Fruit fly (Drosophila melanogaster) whole organism, wandering third instar larva: ENCODE results near the gene mus304.

Experiments used
- Abd-B ChIP-seq: fragments of >200 bp; optimal IDR thresholded peaks from 2 replicates; lab custom pipeline; 2017; ENCODE audit warnings: missing biosample characterization, missing genetic modification characterization
- CG9705 ChIP-seq: fragments of 200-800 bp; sonication (Bioruptor generic); optimal IDR thresholded peaks from 2 replicates; lab custom pipeline; 2018; ENCODE audit warnings: missing biosample characterization, mild to moderate bottlenecking, missing genetic modification characterization
- CrebA ChIP-seq: fragments of 200-800 bp; sonication (Bioruptor generic); optimal IDR thresholded peaks from 2 replicates; lab custom pipeline; 2016; ENCODE audit warnings: missing biosample characterization, mild to moderate bottlenecking, missing genetic modification characterization, borderline replicate concordance
- Dfd ChIP-seq: fragments of >200 bp; optimal IDR thresholded peaks from 2 replicates; lab custom pipeline; 2017; ENCODE audit warnings: missing biosample characterization, missing genetic modification characterization
- OdsH ChIP-seq: fragments of 200-800 bp; sonication (Bioruptor generic); optimal IDR thresholded peaks from 2 replicates; lab custom pipeline; 2016; ENCODE audit warnings: missing biosample characterization, mild to moderate bottlenecking, missing genetic modification characterization
- Vsx2 ChIP-seq: fragments of 200-300, 225-300 bp; sonication (Bioruptor generic); optimal IDR thresholded peaks from 2 replicates; lab custom pipeline; 2018; ENCODE audit warnings: missing biosample characterization, missing genetic modification characterization; ENCODE audit not compliant: partially characterized antibody
- brk ChIP-seq: fragments of 200-800 bp; sonication (Bioruptor generic); optimal IDR thresholded peaks from 2 replicates; lab custom pipeline; 2016; ENCODE audit warnings: missing biosample characterization, mild to moderate bottlenecking, missing genetic modification characterization
- dl ChIP-seq, 2 experiments: fragments of 175-275, 200-275 bp in 1 of 2; fragments of 200-275 bp in 1 of 2; sonication (Bioruptor generic); optimal IDR thresholded peaks; lab custom pipeline; 2018; ENCODE audit warnings: mild to moderate bottlenecking in 2 of 2, missing biosample characterization in 2 of 2, missing genetic modification characterization in 2 of 2, moderate library complexity in 2 of 2; ENCODE audit not compliant: partially characterized antibody in 2 of 2, insufficient read depth in 1 of 2
- dsf ChIP-seq: sonication (Bioruptor generic); optimal IDR thresholded peaks from 2 replicates; lab custom pipeline; 2016; ENCODE audit warnings: missing biosample characterization, missing genetic modification characterization, borderline replicate concordance
- h ChIP-seq: fragments of 200-800 bp; sonication (Bioruptor generic); optimal IDR thresholded peaks from 3 replicates; lab custom pipeline; 2016; ENCODE audit warnings: missing biosample characterization, mild to moderate bottlenecking, missing genetic modification characterization
- psq ChIP-seq: fragments of 200-800 bp; sonication (Bioruptor generic); optimal IDR thresholded peaks from 3 replicates; lab custom pipeline; 2017; ENCODE audit warnings: missing biosample characterization, mild to moderate bottlenecking, missing genetic modification characterization, moderate library complexity
- usp ChIP-seq: fragments of >200 bp; optimal IDR thresholded peaks from 2 replicates; lab custom pipeline; 2017; ENCODE audit warnings: missing biosample characterization, missing genetic modification characterization
- woc ChIP-seq: sonication (Bioruptor generic); optimal IDR thresholded peaks from 2 replicates; lab custom pipeline; 2016; ENCODE audit warnings: missing biosample characterization, mild to moderate bottlenecking, missing genetic modification characterization

DNA sequence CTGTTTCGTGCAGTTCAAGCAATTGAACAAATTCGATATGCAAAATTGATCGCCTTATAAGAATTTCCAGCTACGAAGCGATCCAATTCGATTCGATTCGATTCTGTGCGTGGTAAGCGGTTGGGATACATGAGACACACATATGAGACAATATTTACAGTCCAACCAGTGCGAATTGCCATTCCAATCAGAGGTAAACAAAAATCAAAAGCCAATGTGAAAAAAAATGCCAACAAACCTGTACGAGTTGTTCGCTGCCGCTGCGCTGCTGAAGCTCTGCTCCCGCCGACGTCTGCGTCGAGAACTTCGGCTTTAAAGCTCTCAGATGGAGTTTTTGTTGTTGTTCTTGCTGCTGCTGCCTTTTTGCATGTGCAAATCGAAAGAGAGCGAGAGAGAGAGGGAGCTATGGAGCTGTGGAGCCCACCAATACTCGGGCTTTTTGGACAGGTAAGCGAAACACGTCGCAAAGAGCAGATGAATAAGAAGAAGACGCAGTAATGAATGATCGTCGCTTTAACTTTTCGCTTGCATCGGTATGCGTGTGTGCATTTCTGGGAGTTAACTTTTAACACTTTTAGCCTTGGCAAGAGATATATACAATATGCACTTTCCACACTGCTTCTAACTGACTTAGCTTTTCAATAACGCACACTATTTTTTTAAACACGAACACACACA is 4.1 kb upstream of the mus304 start:
- TF ChIP-seq psq (GFP tag; lab: Kevin White, UChicago) (no peak), usp (GFP tag; lab: Kevin White, UChicago) (no peak), OdsH (no peak), woc (GFP tag; lab: Kevin White, UChicago) (no peak), h (GFP tag; lab: Kevin White, UChicago) (no peak), dsf (GFP tag; lab: Kevin White, UChicago) (no peak), CG9705 (GFP tag; lab: Kevin White, UChicago) (no peak), Vsx2 (GFP tag; lab: Kevin White, UChicago) (no peak), Dfd (GFP tag; lab: Kevin White, UChicago) (no peak), Abd-B (GFP tag; lab: Kevin White, UChicago) (no peak), brk (GFP tag; lab: Kevin White, UChicago) (no peak), CrebA (no peak), dl (GFP tag; optimal IDR thresholded peaks at IDR 0.05; lab: Kevin White, UChicago; ENCODE audit: insufficient read depth in 1 of 2, partially characterized antibody in 2 of 2) (no peak)
